Fruit fly (Drosophila melanogaster) whole organism, embryonic: Measurements from ENCODE around the gene gogo.
A peak's percentile ranks its signal among the peaks of the same experiment; 100 is the strongest.

ENCODE experiments used
- Atf-2 ChIP-seq: fragments of 200-800 bp; sonication (Bioruptor generic); optimal IDR thresholded peaks from 2 replicates; lab custom pipeline; 2016; ENCODE audit warnings: missing biosample characterization, missing genetic modification characterization
- BtbVII ChIP-seq: fragments of 200-800 bp; sonication (Bioruptor generic); optimal IDR thresholded peaks from 3 replicates; lab custom pipeline; 2017; ENCODE audit warnings: missing biosample characterization, mild to moderate bottlenecking, missing genetic modification characterization
- CG10543 ChIP-seq: fragments of 200-800 bp; sonication (Bioruptor generic); optimal IDR thresholded peaks from 3 replicates; lab custom pipeline; 2017; ENCODE audit warnings: missing biosample characterization, mild to moderate bottlenecking, missing genetic modification characterization, moderate library complexity
- CG11085 ChIP-seq: fragments of 200-800 bp; sonication (Bioruptor generic); IDR thresholded peaks from 2 replicates; pipeline ENCODE4 v1.3.6; 2022; ENCODE audit warnings: missing biosample characterization, missing genetic modification characterization
- CG11093 ChIP-seq: fragments of 200-800 bp; sonication (Bioruptor generic); IDR thresholded peaks from 3 replicates; pipeline ENCODE4 v1.3.6; 2022; ENCODE audit warnings: missing biosample characterization, missing genetic modification characterization
- CG12104 ChIP-seq: fragments of 200-800 bp; sonication (Bioruptor generic); optimal IDR thresholded peaks from 3 replicates; lab custom pipeline; 2016; ENCODE audit warnings: missing biosample characterization, missing genetic modification characterization
- CG12942 ChIP-seq: fragments of 200-800 bp; sonication (Bioruptor generic); optimal IDR thresholded peaks from 3 replicates; lab custom pipeline; 2016; ENCODE audit warnings: missing biosample characterization, missing genetic modification characterization
- CG14050 ChIP-seq: fragments of 200-800 bp; sonication (Bioruptor generic); IDR thresholded peaks from 3 replicates; pipeline ENCODE4 v1.3.6; 2022; ENCODE audit warnings: missing biosample characterization, missing genetic modification characterization
- CG14710 ChIP-seq: fragments of 200-800 bp; sonication (Bioruptor generic); optimal IDR thresholded peaks from 3 replicates; lab custom pipeline; 2019; ENCODE audit warnings: missing biosample characterization, mild to moderate bottlenecking, missing genetic modification characterization, moderate library complexity
- CG15696 ChIP-seq: fragments of 200-800 bp; sonication (Bioruptor generic); optimal IDR thresholded peaks from 2 replicates; lab custom pipeline; 2019; ENCODE audit warnings: missing biosample characterization, mild to moderate bottlenecking, missing genetic modification characterization, moderate library complexity
- CG17612 ChIP-seq: fragments of 200-800 bp; sonication (Bioruptor generic); IDR thresholded peaks from 2 replicates; pipeline ENCODE4 v1.3.6; 2022; ENCODE audit warnings: missing biosample characterization, missing genetic modification characterization
- CG18764 ChIP-seq: fragments of 200-800 bp; sonication (Bioruptor generic); optimal IDR thresholded peaks from 3 replicates; lab custom pipeline; 2016; ENCODE audit warnings: missing biosample characterization, missing genetic modification characterization
- CG2129 ChIP-seq: fragments of 200-800 bp; sonication (Bioruptor generic); IDR thresholded peaks from 2 replicates; pipeline ENCODE4 v1.3.6; 2022; ENCODE audit warnings: missing biosample characterization, missing genetic modification characterization; ENCODE audit not compliant: partially characterized antibody
- CG2199 ChIP-seq: fragments of 200-800 bp; sonication (Bioruptor generic); IDR thresholded peaks from 3 replicates; pipeline ENCODE4 v1.3.6; 2022; ENCODE audit warnings: missing biosample characterization, missing genetic modification characterization
- CG32532 ChIP-seq: fragments of 200-800 bp; sonication (Bioruptor generic); IDR thresholded peaks from 2 replicates; pipeline ENCODE4 v1.3.6; 2022; ENCODE audit warnings: missing biosample characterization, missing genetic modification characterization
- CG34422 ChIP-seq: fragments of 200-800 bp; sonication (Bioruptor generic); IDR thresholded peaks from 3 replicates; pipeline ENCODE4 v1.3.6; 2022; ENCODE audit warnings: missing biosample characterization, missing genetic modification characterization
- CG3838 ChIP-seq: fragments of 200-800 bp; sonication (Bioruptor generic); optimal IDR thresholded peaks from 3 replicates; lab custom pipeline; 2016; ENCODE audit warnings: missing biosample characterization, missing genetic modification characterization
- CG4404 ChIP-seq: fragments of 200-800 bp; sonication (Bioruptor generic); IDR thresholded peaks from 2 replicates; pipeline ENCODE4 v1.3.6; 2022; ENCODE audit warnings: missing biosample characterization, missing genetic modification characterization
- CG4730 ChIP-seq: fragments of 200-800 bp; sonication (Bioruptor generic); IDR thresholded peaks from 2 replicates; pipeline ENCODE4 v1.3.6; 2022; ENCODE audit warnings: missing biosample characterization, missing genetic modification characterization
- CG4854 ChIP-seq: fragments of 200-800 bp; sonication (Bioruptor generic); optimal IDR thresholded peaks from 2 replicates; lab custom pipeline; 2016; ENCODE audit warnings: missing biosample characterization, missing genetic modification characterization, inconsistent platforms
- CG5180 ChIP-seq: fragments of 200-800 bp; sonication (Bioruptor generic); optimal IDR thresholded peaks from 3 replicates; lab custom pipeline; 2017; ENCODE audit warnings: missing biosample characterization, missing genetic modification characterization, mild to moderate bottlenecking, moderate library complexity, missing genetic modification reagents
- CG6272 ChIP-seq: fragments of 200-800 bp; sonication (Bioruptor generic); IDR thresholded peaks from 2 replicates; pipeline ENCODE4 v1.3.6; 2022; ENCODE audit warnings: missing biosample characterization, missing genetic modification characterization
- CG8290 ChIP-seq, 3 experiments: fragments of 200-800 bp; sonication (Bioruptor generic); optimal IDR thresholded peaks; 2 replicates each; lab custom pipeline; 2016 to 2019; ENCODE audit warnings: missing biosample characterization in 3 of 3, missing genetic modification characterization in 3 of 3, mild to moderate bottlenecking in 2 of 3, moderate library complexity in 1 of 3
- CHES-1-like ChIP-seq: fragments of 200-800 bp; sonication (Bioruptor generic); optimal IDR thresholded peaks from 2 replicates; lab custom pipeline; 2016; ENCODE audit warnings: missing biosample characterization, missing genetic modification characterization
- CTCF ChIP-seq: fragments of 200-800 bp; sonication (Bioruptor generic); optimal IDR thresholded peaks from 2 replicates; lab custom pipeline; 2017; ENCODE audit warnings: missing biosample characterization, mild to moderate bottlenecking, missing genetic modification characterization, moderate library complexity
- Dref ChIP-seq: fragments of 200-800 bp; sonication (Bioruptor generic); IDR thresholded peaks from 2 replicates; pipeline ENCODE4 v1.3.6; 2022; ENCODE audit warnings: missing biosample characterization, missing genetic modification characterization
- Gsc ChIP-seq: fragments of 200-800 bp; sonication (Bioruptor generic); IDR thresholded peaks from 2 replicates; pipeline ENCODE4 v1.3.6; 2022; ENCODE audit warnings: missing biosample characterization, missing genetic modification characterization
- Hmr ChIP-seq: fragments of 200-800 bp; sonication (Bioruptor generic); optimal IDR thresholded peaks from 3 replicates; lab custom pipeline; 2017; ENCODE audit warnings: mild to moderate bottlenecking, missing biosample characterization, missing genetic modification reagents, missing genetic modification characterization
- Jarid2 ChIP-seq: fragments of 200-800 bp; sonication (Bioruptor generic); optimal IDR thresholded peaks from 3 replicates; lab custom pipeline; 2017; ENCODE audit warnings: mild to moderate bottlenecking, missing biosample characterization, missing genetic modification reagents, missing genetic modification characterization
- Lhr ChIP-seq: fragments of 200-800 bp; sonication (Bioruptor generic); optimal IDR thresholded peaks from 3 replicates; lab custom pipeline; 2017; ENCODE audit warnings: mild to moderate bottlenecking, missing biosample characterization, missing genetic modification reagents, missing genetic modification characterization
- NC2α ChIP-seq: fragments of 200-800 bp; sonication (Bioruptor generic); optimal IDR thresholded peaks from 2 replicates; lab custom pipeline; 2016; ENCODE audit warnings: missing biosample characterization, missing genetic modification characterization
- NC2β ChIP-seq: fragments of 200-800 bp; sonication (Bioruptor generic); optimal IDR thresholded peaks from 2 replicates; lab custom pipeline; 2016; ENCODE audit warnings: missing biosample characterization, missing genetic modification characterization
- Rx ChIP-seq: fragments of 200-800 bp; sonication (Bioruptor generic); IDR thresholded peaks from 2 replicates; pipeline ENCODE4 v1.3.6; 2022; ENCODE audit warnings: missing biosample characterization, missing genetic modification characterization
- Sry-β ChIP-seq: fragments of 200-800 bp; sonication (Bioruptor generic); optimal IDR thresholded peaks from 2 replicates; lab custom pipeline; 2018; ENCODE audit warnings: missing biosample characterization, mild to moderate bottlenecking, missing genetic modification characterization, moderate library complexity
- ab ChIP-seq: fragments of 200-800 bp; sonication (Bioruptor generic); optimal IDR thresholded peaks from 2 replicates; lab custom pipeline; 2016; ENCODE audit warnings: missing biosample characterization, missing genetic modification characterization
- bbx ChIP-seq: fragments of 200-800 bp; sonication (Bioruptor generic); IDR thresholded peaks from 2 replicates; pipeline ENCODE4 v1.3.6; 2022; ENCODE audit warnings: missing biosample characterization, missing genetic modification characterization; ENCODE audit not compliant: partially characterized antibody
- dmrt11E ChIP-seq: fragments of 200-800 bp; sonication (Bioruptor generic); optimal IDR thresholded peaks from 3 replicates; lab custom pipeline; 2018; ENCODE audit warnings: missing biosample characterization, mild to moderate bottlenecking, missing genetic modification characterization, moderate library complexity
- jigr1 ChIP-seq: fragments of 200-800 bp; sonication (Bioruptor generic); IDR thresholded peaks from 3 replicates; pipeline ENCODE4 v1.3.6; 2022; ENCODE audit warnings: missing biosample characterization, missing genetic modification characterization
- rib ChIP-seq: fragments of 200-800 bp; sonication (Bioruptor generic); IDR thresholded peaks from 2 replicates; pipeline ENCODE4 v1.3.6; 2022; ENCODE audit warnings: missing biosample characterization, missing genetic modification characterization
- ro ChIP-seq: fragments of 200-800 bp; sonication (Bioruptor generic); IDR thresholded peaks from 2 replicates; pipeline ENCODE4 v1.3.6; 2022; ENCODE audit warnings: missing biosample characterization, missing genetic modification characterization
- sim ChIP-seq: fragments of 200-800 bp; sonication (Bioruptor generic); IDR thresholded peaks from 2 replicates; pipeline ENCODE4 v1.3.6; 2022; ENCODE audit warnings: missing biosample characterization, missing genetic modification characterization
- sna ChIP-seq: fragments of 200-800 bp; sonication (Bioruptor generic); IDR thresholded peaks from 2 replicates; pipeline ENCODE4 v1.3.6; 2022; ENCODE audit warnings: missing biosample characterization, missing genetic modification characterization; ENCODE audit not compliant: partially characterized antibody
- so ChIP-seq: fragments of 200-800 bp; sonication (Bioruptor generic); IDR thresholded peaks from 3 replicates; pipeline ENCODE4 v1.3.6; 2022; ENCODE audit warnings: missing biosample characterization, missing genetic modification characterization
- tap ChIP-seq: fragments of 200-800 bp; optimal IDR thresholded peaks from 3 replicates; lab custom pipeline; 2019; ENCODE audit warnings: missing biosample characterization, mild to moderate bottlenecking, missing genetic modification characterization, moderate library complexity
- toy ChIP-seq: fragments of 200-800 bp; sonication (Bioruptor generic); IDR thresholded peaks from 2 replicates; pipeline ENCODE4 v1.3.6; 2022; ENCODE audit warnings: missing biosample characterization, missing genetic modification characterization
- tup ChIP-seq: fragments of 200-800 bp; sonication (Bioruptor generic); optimal IDR thresholded peaks from 2 replicates; lab custom pipeline; 2016; ENCODE audit warnings: missing biosample characterization, mild to moderate bottlenecking, missing genetic modification characterization, moderate library complexity
- tx ChIP-seq: fragments of 200-800 bp; sonication (Bioruptor generic); optimal IDR thresholded peaks from 2 replicates; lab custom pipeline; 2016; ENCODE audit warnings: missing biosample characterization, missing genetic modification characterization
- zen2 ChIP-seq: fragments of 200-800 bp; sonication (Bioruptor generic); IDR thresholded peaks from 3 replicates; pipeline ENCODE4 v1.3.6; 2022; ENCODE audit warnings: missing biosample characterization, missing genetic modification characterization; ENCODE audit not compliant: partially characterized antibody

The gogo gene

DNA sequence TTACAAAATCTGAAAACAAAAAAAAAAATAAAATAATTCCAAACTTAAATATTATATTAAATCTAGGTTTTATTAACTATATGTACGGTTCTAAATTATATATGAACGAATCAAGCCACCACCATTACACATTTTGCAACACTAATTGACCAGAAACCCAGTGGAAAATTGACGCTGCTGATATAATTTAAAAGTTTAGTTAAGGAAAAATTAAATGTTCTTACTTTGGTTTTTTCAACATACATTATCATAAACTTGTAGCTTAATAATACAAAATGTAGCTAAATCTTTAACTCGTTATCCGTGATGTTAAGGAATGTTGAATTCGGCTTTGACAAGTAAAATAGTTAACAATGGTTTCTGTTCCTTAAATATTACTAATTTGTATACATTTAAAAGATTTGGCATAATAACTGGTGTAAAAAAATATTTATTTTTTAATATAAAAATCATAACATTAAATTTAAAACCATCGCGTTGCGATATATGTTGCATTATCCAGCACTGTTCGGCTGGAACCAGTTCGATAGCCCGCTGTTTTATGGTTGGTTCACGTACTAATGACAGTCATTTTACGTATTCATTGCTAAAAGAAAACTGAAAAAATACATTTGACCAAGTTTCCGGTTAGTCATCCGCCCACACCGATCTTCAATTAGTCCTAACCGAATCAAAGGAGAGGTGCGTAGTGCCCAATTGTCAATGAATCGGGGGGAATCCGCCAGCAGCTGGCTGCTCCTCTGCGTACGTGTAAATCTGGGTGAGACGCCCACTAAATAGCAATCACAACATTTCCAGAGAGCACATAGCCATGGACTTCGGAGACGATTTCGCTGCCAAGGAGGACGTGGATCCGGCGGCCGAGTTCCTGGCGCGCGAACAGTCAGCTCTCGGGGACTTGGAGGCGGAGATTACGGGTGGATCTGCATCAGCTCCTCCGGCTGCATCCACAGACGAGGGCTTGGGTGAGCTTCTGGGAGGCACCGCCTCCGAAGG, 52.6 kb downstream of the gogo start (continued):
- TF ChIP-seq CG4730 (GFP tag; lab: Robert Waterston, UW) (peak; percentile 48; the same call in 1 of the 2 replicates), Lhr (GFP tag; lab: Kevin White, UChicago) (no peak), CG12942 (GFP tag; lab: Kevin White, UChicago) (peak; percentile 13), Hmr (peak; percentile 61), dmrt11E (tag; lab: Kevin White, UChicago) (peak; percentile 30), CG6272 (GFP tag; lab: Robert Waterston, UW) (peak; percentile 42), CHES-1-like (GFP tag; lab: Kevin White, UChicago) (no peak), ab (GFP tag; lab: Kevin White, UChicago) (no peak), CTCF (no peak), CG2199 (no peak), Rx (GFP tag; lab: Robert Waterston, UW) (0 out of 2 replicates have a peak, but pooled peaks have one; percentile 23), BtbVII (GFP tag; lab: Kevin White, UChicago) (peak; percentile 66), CG8290 (GFP tag; optimal IDR thresholded peaks at IDR 0.05; lab: Kevin White, UChicago) (no peak), CG8290 (tag; optimal IDR thresholded peaks at IDR 0.05; lab: Kevin White, UChicago) (peak in 1 of 2 experiments; percentile 48), Sry-β (GFP tag; lab: Kevin White, UChicago) (no peak), rib (GFP tag; lab: Robert Waterston, UW) (no peak), CG12104 (GFP tag; lab: Kevin White, UChicago) (peak; percentile 28), Jarid2 (GFP tag; lab: Kevin White, UChicago) (no peak), CG15696 (tag; lab: Kevin White, UChicago) (no peak), Gsc (GFP tag; lab: Robert Waterston, UW) (no peak), CG4854 (GFP tag; lab: Kevin White, UChicago) (no peak), NC2β (GFP tag; lab: Kevin White, UChicago) (no peak), tx (GFP tag; lab: Kevin White, UChicago) (no peak), CG5180 (GFP tag; lab: Kevin White, UChicago) (peak; percentile 10), CG10543 (peak; percentile 67), CG14050 (GFP tag; lab: Robert Waterston, UW) (peak; percentile 32), jigr1 (GFP tag; lab: Robert Waterston, UW) (peak; percentile 51; the same call in 2 of the 3 replicates), CG18764 (GFP tag; lab: Kevin White, UChicago) (no peak), so (0 out of 3 replicates have a peak, but pooled peaks have one; percentile 45), toy (GFP tag; lab: Robert Waterston, UW) (no peak), Dref (GFP tag; lab: Robert Waterston, UW) (peak; percentile 65), bbx (peak; percentile 57), tup (no peak), NC2α (no peak), CG14710 (tag; lab: Kevin White, UChicago) (peak; percentile 48), sim (GFP tag; lab: Robert Waterston, UW) (0 out of 2 replicates have a peak, but pooled peaks have one; percentile 7), CG4404 (peak; percentile 43), CG17612 (peak; percentile 29; the same call in 1 of the 2 replicates), tap (tag; lab: Kevin White, UChicago) (no peak), CG32532 (peak; percentile 46), ro (GFP tag; lab: Robert Waterston, UW) (no peak), zen2 (GFP tag; lab: Robert Waterston, UW) (peak; percentile 45; the same call in 1 of the 3 replicates), CG3838 (GFP tag; lab: Kevin White, UChicago) (no peak), Atf-2 (GFP tag; lab: Kevin White, UChicago) (no peak), sna (peak; percentile 13; the same call in 1 of the 2 replicates), CG2129 (GFP tag; lab: Robert Waterston, UW) (peak; percentile 51), CG34422 (GFP tag; lab: Robert Waterston, UW) (peak; percentile 80), CG11093 (GFP tag; lab: Robert Waterston, UW) (no peak), CG11085 (GFP tag; lab: Robert Waterston, UW) (peak; percentile 20)
